Worm (Caenorhabditis elegans): ENCODE measurements around the gene fbxl-4.

DNA sequence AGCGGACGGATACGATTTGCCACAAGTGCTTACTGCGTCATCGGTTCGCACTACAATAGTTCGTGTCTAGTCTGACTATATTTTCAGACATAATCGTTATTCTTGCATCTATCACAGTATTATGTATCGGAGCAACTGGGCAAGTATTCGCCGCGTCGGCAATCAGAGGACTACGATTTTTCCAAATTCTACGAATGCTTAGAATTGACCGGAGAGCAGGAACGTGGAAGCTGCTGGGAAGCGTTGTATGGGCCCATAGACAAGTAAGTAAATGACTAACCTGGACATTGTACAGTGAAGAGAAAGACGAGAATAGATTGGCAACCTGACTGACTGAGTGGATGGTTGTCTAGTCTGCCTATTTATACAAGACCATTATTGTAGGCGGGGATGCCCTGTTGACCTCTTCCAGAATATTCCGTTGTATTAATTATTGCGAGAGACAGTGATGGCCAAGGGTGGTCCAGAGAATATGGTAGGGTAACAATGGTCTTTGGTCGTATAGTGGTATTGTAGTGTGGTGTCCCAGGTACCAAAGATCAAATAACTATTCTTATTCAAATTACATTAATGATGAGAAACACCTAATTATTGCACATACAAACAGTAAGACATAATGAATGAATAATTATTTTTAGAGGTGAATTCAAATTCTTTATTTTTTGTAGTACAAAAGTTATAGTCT is 34.1 kb downstream of the fbxl-4 start, which contains the start of gene clec-266:
- TF ChIP-seq ama-1 (optimal IDR thresholded peaks at IDR 0.05), result no peak
- TF ChIP-seq ama-1 (GFP tag; optimal IDR thresholded peaks at IDR 0.05), result no peak
- no peak for TF ChIP-seq K12H6.12 (tag; optimal IDR thresholded peaks at IDR 0.05)
- no peak for TF ChIP-seq pha-4 (tag; optimal IDR thresholded peaks at IDR 0.05)
- TF ChIP-seq nfya-1 (tag; optimal IDR thresholded peaks at IDR 0.05; ENCODE audit: borderline replicate concordance, insufficient read depth), result no peak
- TF ChIP-seq nhr-27 (tag; optimal IDR thresholded peaks at IDR 0.05), result no peak
- no peak for TF ChIP-seq egl-18 (GFP tag; IDR thresholded peaks at IDR 0.05)
- no peak for TF ChIP-seq Y56A3A.18 (GFP tag; IDR thresholded peaks at IDR 0.05)
- no peak for TF ChIP-seq Y67H2A.10 (GFP tag; conservative IDR thresholded peaks at IDR 0.05)
- TF ChIP-seq athp-1 (tag; optimal IDR thresholded peaks at IDR 0.05), result no peak
- TF ChIP-seq egrh-3 (GFP tag; IDR thresholded peaks at IDR 0.05), result no peak
- no peak for TF ChIP-seq F57C9.4 (tag; optimal IDR thresholded peaks at IDR 0.05)
- no peak for TF ChIP-seq snpc-4 (GFP tag; optimal IDR thresholded peaks at IDR 0.05)
- TF ChIP-seq snpc-4 (tag; optimal IDR thresholded peaks at IDR 0.05), result no peak

All from whole organism, young adult.